Worm (Caenorhabditis elegans): Measurements from ENCODE around the gene C39B5.10.

DNA sequence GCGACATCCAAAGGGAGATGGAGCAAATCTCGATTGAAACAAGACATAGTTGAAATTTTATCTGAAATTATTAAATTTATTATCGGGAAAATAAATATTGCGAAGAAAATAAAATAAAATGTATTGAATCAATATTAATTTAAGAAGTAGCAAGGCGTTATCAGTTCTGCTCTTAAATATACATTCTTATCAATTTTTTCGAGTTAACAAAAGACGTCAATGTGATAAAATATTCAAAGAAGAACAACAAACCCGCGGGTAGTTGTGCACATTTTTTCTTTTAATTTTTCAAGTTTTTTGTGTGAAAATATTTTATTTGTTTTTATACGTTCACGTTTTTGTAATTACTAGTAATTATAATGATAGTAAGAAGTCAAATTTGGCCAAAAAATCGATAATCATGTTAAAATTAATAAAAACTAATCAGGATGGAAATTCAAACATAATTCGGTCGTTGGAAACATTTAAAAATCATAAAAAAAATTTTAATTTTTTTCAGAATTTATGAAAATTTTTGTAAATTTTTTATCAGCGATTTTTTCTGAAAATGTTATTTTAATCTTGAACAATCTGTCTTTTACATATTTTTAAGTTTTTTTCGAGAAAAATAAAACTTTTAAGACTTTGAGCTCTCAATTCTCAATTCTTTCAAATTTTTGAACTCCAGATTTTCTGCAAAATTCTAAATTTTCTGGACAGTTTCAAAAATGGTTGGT, 26.7 kb upstream of the C39B5.10 start, which contains the start of gene fbxa-9:
- TF ChIP-seq him-1 (tag; optimal IDR thresholded peaks at IDR 0.05), result no peak
- no peak for TF ChIP-seq dao-5 (tag; optimal IDR thresholded peaks at IDR 0.05)

Measured in whole organism, L4/young adult.